Worm (Caenorhabditis elegans) whole organism, L3 larva: ENCODE measurements around the gene eif-2Balpha.

Experiments
- R02D3.7 ChIP-seq: fragments of 150-350 bp; optimal IDR thresholded peaks from 2 replicates; lab custom pipeline; 2014; ENCODE audit warnings: missing biosample characterization, missing genetic modification characterization
- aly-2 ChIP-seq: fragments of 150-350 bp; optimal IDR thresholded peaks from 2 replicates; lab custom pipeline; 2014; ENCODE audit warnings: missing biosample characterization, missing genetic modification characterization
- ceh-16 ChIP-seq: sonication (generic microtip); optimal IDR thresholded peaks from 2 replicates; lab custom pipeline; 2017; ENCODE audit warnings: missing biosample characterization, missing genetic modification characterization
- ceh-28 ChIP-seq: fragments of 150-350 bp; optimal IDR thresholded peaks from 2 replicates; lab custom pipeline; 2014; ENCODE audit warnings: missing biosample characterization, missing genetic modification reagents, missing genetic modification characterization
- ceh-82 ChIP-seq: fragments of 150-350 bp; optimal IDR thresholded peaks from 2 replicates; lab custom pipeline; 2014; ENCODE audit warnings: missing biosample characterization, missing genetic modification characterization
- ceh-9 ChIP-seq: sonication (generic microtip); optimal IDR thresholded peaks from 2 replicates; lab custom pipeline; 2018; ENCODE audit warnings: missing biosample characterization, missing genetic modification characterization
- egl-27 ChIP-seq: sonication (generic microtip); optimal IDR thresholded peaks from 4 replicates; lab custom pipeline; 2017; ENCODE audit warnings: missing biosample characterization, missing genetic modification reagents, missing genetic modification characterization
- egl-5 ChIP-seq: fragments of 150-350 bp; optimal IDR thresholded peaks from 2 replicates; lab custom pipeline; 2017; ENCODE audit warnings: missing biosample characterization, missing genetic modification reagents, missing genetic modification characterization, inconsistent platforms
- elt-1 ChIP-seq: fragments of 150-350 bp; optimal IDR thresholded peaks from 2 replicates; lab custom pipeline; 2014; ENCODE audit warnings: missing biosample characterization, missing genetic modification characterization
- elt-2 ChIP-seq: sonication (generic microtip); optimal IDR thresholded peaks from 2 replicates; lab custom pipeline; 2016; ENCODE audit warnings: missing genetic modification reagents, mild to moderate bottlenecking, missing genetic modification characterization, missing compliant biosample characterization
- elt-3 ChIP-seq, 3 experiments: fragments of 150-350 bp in 1 of 3; sonication (generic microtip) in 2 of 3; optimal IDR thresholded peaks; 2 replicates in 2 of 3; 4 replicates in 1 of 3; lab custom pipeline; 2014 to 2017; ENCODE audit warnings: missing biosample characterization in 3 of 3, missing genetic modification characterization in 3 of 3
- eor-1 ChIP-seq, 2 experiments: fragments of 150-350 bp; optimal IDR thresholded peaks; 2 replicates each; lab custom pipeline; 2014 to 2018; ENCODE audit warnings: missing biosample characterization in 2 of 2, missing genetic modification characterization in 2 of 2
- fos-1 ChIP-seq: fragments of 150-350 bp; optimal IDR thresholded peaks from 2 replicates; lab custom pipeline; 2014; ENCODE audit warnings: missing biosample characterization, missing genetic modification characterization
- hmg-11 ChIP-seq: sonication (generic microtip); optimal IDR thresholded peaks from 2 replicates; lab custom pipeline; 2016; ENCODE audit warnings: missing genetic modification characterization, missing compliant biosample characterization
- jun-1 ChIP-seq: fragments of 150-350 bp; optimal IDR thresholded peaks from 2 replicates; lab custom pipeline; 2014; ENCODE audit warnings: missing biosample characterization, missing genetic modification reagents, missing genetic modification characterization
- lin-15B ChIP-seq: fragments of 150-350 bp; optimal IDR thresholded peaks from 2 replicates; lab custom pipeline; 2014; ENCODE audit warnings: missing biosample characterization, missing genetic modification characterization
- lin-39 ChIP-seq: fragments of 150-350 bp; optimal IDR thresholded peaks from 2 replicates; lab custom pipeline; 2018; ENCODE audit warnings: missing biosample characterization, missing genetic modification reagents, missing genetic modification characterization
- lsy-12 ChIP-seq: sonication (generic microtip); optimal IDR thresholded peaks from 2 replicates; lab custom pipeline; 2016; ENCODE audit warnings: mild to moderate bottlenecking, missing genetic modification characterization, missing compliant biosample characterization
- mdl-1 ChIP-seq: fragments of 150-350 bp; optimal IDR thresholded peaks from 2 replicates; lab custom pipeline; 2014; ENCODE audit warnings: missing biosample characterization, missing genetic modification characterization
- mml-1 ChIP-seq: fragments of 150-350 bp; sonication (generic microtip); optimal IDR thresholded peaks from 3 replicates; lab custom pipeline; 2014; ENCODE audit warnings: missing biosample characterization, missing genetic modification characterization
- nfya-1 ChIP-seq: sonication (generic microtip); optimal IDR thresholded peaks from 2 replicates; lab custom pipeline; 2017; ENCODE audit warnings: missing genetic modification characterization, mild to moderate bottlenecking, missing compliant biosample characterization, antibody characterized with exemption, moderate library complexity; ENCODE audit not compliant: insufficient read depth
- nhr-11 ChIP-seq: fragments of 150-350 bp; optimal IDR thresholded peaks from 2 replicates; lab custom pipeline; 2014; ENCODE audit warnings: missing biosample characterization, missing genetic modification characterization
- nhr-12 ChIP-seq: fragments of 150-350 bp; optimal IDR thresholded peaks from 2 replicates; lab custom pipeline; 2014; ENCODE audit warnings: missing biosample characterization, missing genetic modification characterization
- nhr-25 ChIP-seq: sonication (generic microtip); optimal IDR thresholded peaks from 2 replicates; lab custom pipeline; 2017; ENCODE audit warnings: missing biosample characterization, missing genetic modification characterization
- nhr-43 ChIP-seq: sonication (generic microtip); optimal IDR thresholded peaks from 2 replicates; lab custom pipeline; 2016; ENCODE audit warnings: mild to moderate bottlenecking, missing genetic modification characterization, missing compliant biosample characterization; ENCODE audit not compliant: poor library complexity, severe bottlenecking
- nhr-76 ChIP-seq: fragments of 150-350 bp; sonication (generic microtip); optimal IDR thresholded peaks from 5 replicates; lab custom pipeline; 2014; ENCODE audit warnings: missing biosample characterization, missing genetic modification characterization
- pqm-1 ChIP-seq: fragments of 150-350 bp; optimal IDR thresholded peaks from 2 replicates; lab custom pipeline; 2017; ENCODE audit warnings: missing biosample characterization, missing genetic modification characterization, inconsistent platforms
- sea-2 ChIP-seq: fragments of 150-350 bp; sonication (generic microtip); optimal IDR thresholded peaks from 4 replicates; lab custom pipeline; 2014; ENCODE audit warnings: missing biosample characterization, missing genetic modification reagents, missing genetic modification characterization
- snpc-4 ChIP-seq: fragments of 150-350 bp; optimal IDR thresholded peaks from 2 replicates; lab custom pipeline; 2014; ENCODE audit warnings: missing biosample characterization, missing genetic modification characterization
- unc-39 ChIP-seq: sonication (generic microtip); optimal IDR thresholded peaks from 4 replicates; lab custom pipeline; 2017; ENCODE audit warnings: missing biosample characterization, missing genetic modification characterization
- unc-62 ChIP-seq: fragments of 150-350 bp; sonication (generic microtip); optimal IDR thresholded peaks from 4 replicates; lab custom pipeline; 2014; ENCODE audit warnings: missing biosample characterization, missing genetic modification reagents, missing genetic modification characterization
- ztf-11 ChIP-seq: fragments of 150-350 bp; optimal IDR thresholded peaks from 2 replicates; lab custom pipeline; 2014; ENCODE audit warnings: missing biosample characterization, missing genetic modification characterization

Gene eif-2Balpha

ce11 chrIII:9563235-9563634 is 20.3 kb downstream of the eif-2Balpha start, which contains the start of gene C48B4.9:
C48B4.9 (minus strand) TSS chrIII:9563335.
- TF ChIP-seq nhr-25 = no peak
- no peak for TF ChIP-seq nhr-12 (tag; lab: Kevin White, UChicago)
- TF ChIP-seq unc-62 (GFP tag; lab: Kevin White, UChicago) = no peak
- TF ChIP-seq egl-27 (tag; lab: Kevin White, UChicago) = no peak
- no peak for TF ChIP-seq nfya-1 (tag; lab: Kevin White, UChicago)
- no peak for TF ChIP-seq nhr-76 (tag; lab: Kevin White, UChicago)
- no peak for TF ChIP-seq ceh-82 (tag; lab: Kevin White, UChicago)
- no peak for TF ChIP-seq eor-1 (tag; optimal IDR thresholded peaks at IDR 0.05; lab: Kevin White, UChicago)
- no peak for TF ChIP-seq nhr-43 (tag; lab: Kevin White, UChicago)
- TF ChIP-seq pqm-1 (tag; lab: Kevin White, UChicago) = no peak
- TF ChIP-seq fos-1 = no peak
- TF ChIP-seq mml-1 (tag; lab: Kevin White, UChicago) = no peak
- TF ChIP-seq hmg-11 (tag; lab: Kevin White, UChicago) = no peak
- TF ChIP-seq unc-39 (tag; lab: Kevin White, UChicago) = no peak
- no peak for TF ChIP-seq lin-39
- TF ChIP-seq ceh-9 (tag; lab: Kevin White, UChicago) = no peak
- no peak for TF ChIP-seq lin-15B (tag; lab: Kevin White, UChicago)
- no peak for TF ChIP-seq snpc-4 (tag; lab: Kevin White, UChicago)
- no peak for TF ChIP-seq egl-5 (tag; lab: Kevin White, UChicago)
- TF ChIP-seq elt-1 (tag; lab: Kevin White, UChicago) = no peak

- TF ChIP-seq mml-1 (tag; lab: Kevin White, UChicago) = no peak
- TF ChIP-seq pqm-1 (tag; lab: Kevin White, UChicago) = no peak
- TF ChIP-seq mdl-1 (tag; lab: Kevin White, UChicago) = no peak
- TF ChIP-seq elt-1 (tag; lab: Kevin White, UChicago) = no peak
- no peak for TF ChIP-seq R02D3.7 (tag; lab: Kevin White, UChicago)
- no peak for TF ChIP-seq fos-1
- no peak for TF ChIP-seq ceh-82 (tag; lab: Kevin White, UChicago)
- TF ChIP-seq ceh-28 = no peak
- TF ChIP-seq lsy-12 = no peak
- TF ChIP-seq jun-1 (tag; lab: Kevin White, UChicago) = no peak
These were observed 21.5 kb downstream of the eif-2Balpha start, which contains the start of gene C48B4.10 for ce11 chrIII:9564410-9564809. C48B4.10 (minus strand) TSS chrIII:9564510.

ce11 chrIII:9565973-9566372 is 23.1 kb downstream of the eif-2Balpha start, which contains the start of gene C48B4.11:
C48B4.11 (minus strand) TSS chrIII:9566115.
- TF ChIP-seq nhr-11 (tag; lab: Kevin White, UChicago) (no peak), pqm-1 (tag; lab: Kevin White, UChicago) (no peak), nhr-76 (tag; lab: Kevin White, UChicago) (no peak), elt-2 (no peak), R02D3.7 (tag; lab: Kevin White, UChicago) (no peak), nhr-25 (no peak), elt-1 (tag; lab: Kevin White, UChicago) (no peak), jun-1 (tag; lab: Kevin White, UChicago) (no peak), ztf-11 (tag; lab: Kevin White, UChicago) (no peak), lin-15B (tag; lab: Kevin White, UChicago) (no peak), aly-2 (tag; lab: Kevin White, UChicago) (no peak), ceh-82 (tag; lab: Kevin White, UChicago) (no peak), nfya-1 (tag; lab: Kevin White, UChicago) (no peak), fos-1 (no peak), nhr-12 (tag; lab: Kevin White, UChicago) (no peak), sea-2 (GFP tag; lab: Kevin White, UChicago) (no peak), lsy-12 (no peak), ceh-9 (tag; lab: Kevin White, UChicago) (no peak)

ce11 chrIII:9568451-9568850 is 25.5 kb downstream of the eif-2Balpha start, which contains the start of gene C48B4.13:
C48B4.13 (plus strand) TSS chrIII:9568751.
- TF ChIP-seq lin-39 (no peak), ceh-16 (no peak), elt-3 (tag; optimal IDR thresholded peaks at IDR 0.05; lab: Kevin White, UChicago) (no peak), nhr-76 (tag; lab: Kevin White, UChicago) (no peak), ztf-11 (tag; lab: Kevin White, UChicago) (no peak), jun-1 (tag; lab: Kevin White, UChicago) (no peak), fos-1 (no peak), mdl-1 (tag; lab: Kevin White, UChicago) (no peak), nhr-43 (tag; lab: Kevin White, UChicago) (no peak)
